Fruit fly (Drosophila melanogaster): ENCODE data around the gene CG14238.
A peak's percentile ranks its signal among the peaks of the same experiment; 100 is the strongest.

The CG14238 gene

dm6 chr3R:26442609-26443180 is 15.4 kb upstream of the CG14238 start:
- TF ChIP-seq CG12299 (tag; optimal IDR thresholded peaks at IDR 0.05) (no peak), CG2678 (tag; optimal IDR thresholded peaks at IDR 0.05) (peak; percentile 11), lola (GFP tag; optimal IDR thresholded peaks at IDR 0.05) (no peak), CG43689 (GFP tag; IDR thresholded peaks at IDR 0.05) (no peak), bsh (GFP tag; optimal IDR thresholded peaks at IDR 0.05) (peak in 1 of 2 experiments; percentile 36), CG11085 (GFP tag; IDR thresholded peaks at IDR 0.05) (0 out of 2 replicates have a peak, but pooled peaks have one; percentile 22), peb (GFP tag; IDR thresholded peaks at IDR 0.05) (no peak), seq (GFP tag; IDR thresholded peaks at IDR 0.05) (0 out of 2 replicates have a peak, but pooled peaks have one; percentile 23), cwo (GFP tag; optimal IDR thresholded peaks at IDR 0.05) (peak; percentile 29), CG9609 (GFP tag; optimal IDR thresholded peaks at IDR 0.05) (no peak), CG6175 (GFP tag; IDR thresholded peaks at IDR 0.05) (0 out of 3 replicates have a peak, but pooled peaks have one; percentile 26), pho (GFP tag; optimal IDR thresholded peaks at IDR 0.05) (peak; percentile 5), Ets97D (GFP tag; optimal IDR thresholded peaks at IDR 0.05) (no peak), wor (GFP tag; IDR thresholded peaks at IDR 0.05) (no peak), sr (GFP tag; IDR thresholded peaks at IDR 0.05) (no peak), ems (GFP tag; optimal IDR thresholded peaks at IDR 0.05) (no peak), CG8290 (GFP tag; optimal IDR thresholded peaks at IDR 0.05) (no peak), CG8290 (tag; optimal IDR thresholded peaks at IDR 0.05) (peak in 1 of 2 experiments; percentile 28), slbo (GFP tag; IDR thresholded peaks at IDR 0.05) (peak; percentile 37; the same call in 1 of the 2 replicates), CG33557 (GFP tag; optimal IDR thresholded peaks at IDR 0.05) (no peak), so (GFP tag; IDR thresholded peaks at IDR 0.05) (peak; percentile 29; the same call in 2 of the 3 replicates), schlank (tag; optimal IDR thresholded peaks at IDR 0.05) (no peak), pzg (GFP tag; optimal IDR thresholded peaks at IDR 0.05) (no peak), sob (GFP tag; IDR thresholded peaks at IDR 0.05) (peak; percentile 59), lab (GFP tag; optimal IDR thresholded peaks at IDR 0.05) (peak; percentile 21), Rfx (GFP tag; IDR thresholded peaks at IDR 0.05) (peak; percentile 35; the same call in 1 of the 2 replicates), CG7271 (tag; optimal IDR thresholded peaks at IDR 0.05) (no peak), sens (GFP tag) (peak; percentile 65), chinmo (GFP tag; IDR thresholded peaks at IDR 0.05; ENCODE audit: partially characterized antibody) (0 out of 4 replicates have a peak, but pooled peaks have one; percentile 14), CG30020 (tag; optimal IDR thresholded peaks at IDR 0.05) (no peak), CG32772 (GFP tag; IDR thresholded peaks at IDR 0.05) (no peak), hbn (GFP tag; IDR thresholded peaks at IDR 0.05; ENCODE audit: partially characterized antibody) (no peak), Hr3 (GFP tag; optimal IDR thresholded peaks at IDR 0.05) (no peak), otp (GFP tag; IDR thresholded peaks at IDR 0.05) (no peak), CG18764 (GFP tag; optimal IDR thresholded peaks at IDR 0.05) (no peak), Elba2 (GFP tag; optimal IDR thresholded peaks at IDR 0.05) (no peak), sd (tag; optimal IDR thresholded peaks at IDR 0.05) (peak; percentile 1), Fer2 (tag; optimal IDR thresholded peaks at IDR 0.05) (no peak), D19A (tag; optimal IDR thresholded peaks at IDR 0.05) (no peak), CG30403 (GFP tag; optimal IDR thresholded peaks at IDR 0.05) (no peak), Mes4 (GFP tag; optimal IDR thresholded peaks at IDR 0.05) (no peak), pfk (GFP tag; optimal IDR thresholded peaks at IDR 0.05) (no peak), yki (optimal IDR thresholded peaks at IDR 0.05) (no peak), CG2712 (tag; optimal IDR thresholded peaks at IDR 0.05) (no peak), Drgx (GFP tag; IDR thresholded peaks at IDR 0.05) (peak; percentile 64), row (GFP tag; IDR thresholded peaks at IDR 0.05) (no peak), scrt (GFP tag; optimal IDR thresholded peaks at IDR 0.05) (no peak), cg (GFP tag; optimal IDR thresholded peaks at IDR 0.05) (peak; percentile 23), Asciz (GFP tag; optimal IDR thresholded peaks at IDR 0.05) (no peak), Dll (GFP tag; IDR thresholded peaks at IDR 0.05; ENCODE audit: partially characterized antibody) (no peak), mld (GFP tag; IDR thresholded peaks at IDR 0.05; ENCODE audit: partially characterized antibody) (no peak)

All from whole organism, embryonic.